Worm (Caenorhabditis elegans): ENCODE results near the gene vps-22.

The vps-22 gene

ce11 chrIII:4968146-4968545, 5.9 kb upstream of the vps-22 start:
- TF ChIP-seq ceh-36 (tag; optimal IDR thresholded peaks at IDR 0.05) (no peak), hnd-1 (tag; optimal IDR thresholded peaks at IDR 0.05) (no peak), sea-1 (GFP tag; conservative IDR thresholded peaks at IDR 0.05) (no peak), ama-1 (optimal IDR thresholded peaks at IDR 0.05) (no peak)

DNA sequence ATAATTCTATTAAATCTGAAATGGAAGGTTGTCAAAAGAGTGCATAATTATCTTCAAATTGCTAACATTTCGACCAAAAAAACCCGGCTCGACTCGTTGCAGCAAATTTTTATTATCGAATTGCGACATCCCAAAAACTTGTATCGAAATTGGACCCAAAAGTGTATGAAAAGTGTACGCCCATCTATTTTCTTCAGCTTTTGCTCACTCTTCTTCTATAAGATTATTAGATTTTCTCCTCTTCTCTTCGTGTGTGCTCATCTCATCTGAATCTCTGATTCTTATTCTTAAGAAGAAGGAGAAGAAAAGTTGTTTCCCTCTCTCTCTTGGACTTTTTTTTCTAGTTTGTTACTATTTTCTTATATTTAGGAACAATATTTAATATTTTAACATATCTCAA, 4.9 kb upstream of the vps-22 start:
- no peak for TF ChIP-seq hmg-4 (GFP tag; optimal IDR thresholded peaks at IDR 0.05)
- TF ChIP-seq sea-1 (GFP tag; conservative IDR thresholded peaks at IDR 0.05), result no peak
- TF ChIP-seq F13C5.2 (tag; optimal IDR thresholded peaks at IDR 0.05), result no peak
- no peak for TF ChIP-seq scrt-1 (GFP tag; IDR thresholded peaks at IDR 0.05)
- no peak for TF ChIP-seq ceh-36 (tag; optimal IDR thresholded peaks at IDR 0.05)
- no peak for TF ChIP-seq hmbx-1 (tag; optimal IDR thresholded peaks at IDR 0.05)
- no peak for TF ChIP-seq aly-1 (tag; optimal IDR thresholded peaks at IDR 0.05)

ce11 chrIII:4965271-4965670, 3.0 kb upstream of the vps-22 start, which contains the start of gene nca-2:
Gene nca-2 (plus strand): TSS chrIII:4965571.
- TF ChIP-seq hnd-1 (tag; optimal IDR thresholded peaks at IDR 0.05) (no peak), scrt-1 (GFP tag; IDR thresholded peaks at IDR 0.05) (no peak)

ce11 chrIII:4962886-4963285, 593 bp upstream of the vps-22 start, which contains the start of gene C27F2.9:
Gene C27F2.9 (minus strand): TSS chrIII:4963044.
- TF ChIP-seq tbx-37 (GFP tag; conservative IDR thresholded peaks at IDR 0.05), result no peak
- no peak for TF ChIP-seq flt-1 (GFP tag; IDR thresholded peaks at IDR 0.05)
- 0 out of 2 replicates have a peak, but pooled peaks have one; percentile 5 for TF ChIP-seq tbx-11 (GFP tag; IDR thresholded peaks at IDR 0.05)
- 0 out of 2 replicates have a peak, but pooled peaks have one; percentile 14 for TF ChIP-seq sea-1 (GFP tag; conservative IDR thresholded peaks at IDR 0.05)
- TF ChIP-seq ets-7 (tag; optimal IDR thresholded peaks at IDR 0.05), result peak; percentile 1
- TF ChIP-seq F13C5.2 (tag; optimal IDR thresholded peaks at IDR 0.05), result peak; percentile 91
- TF ChIP-seq pes-1 (GFP tag; IDR thresholded peaks at IDR 0.05), result peak; percentile 67

DNA sequence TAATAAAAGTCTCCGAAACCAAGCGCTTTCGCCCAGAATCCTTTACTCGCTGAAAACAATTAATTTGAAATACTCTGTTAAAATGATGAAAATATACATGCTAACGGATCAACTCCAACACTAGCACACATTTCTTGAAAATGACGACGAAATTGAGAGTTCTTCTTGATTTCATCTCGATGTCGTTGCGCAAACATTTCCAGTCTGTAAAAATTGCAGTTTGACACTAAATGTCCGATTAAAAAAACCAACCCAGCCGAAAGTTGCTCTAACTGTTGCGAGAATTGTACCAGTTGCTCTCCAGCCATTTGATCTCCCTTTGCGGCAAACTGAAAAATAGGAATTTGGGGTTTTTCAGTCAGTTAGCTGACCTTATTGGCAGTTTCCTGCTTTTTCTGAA, 1.0 kb downstream of the vps-22 start:
- no peak for TF ChIP-seq ets-7 (tag; optimal IDR thresholded peaks at IDR 0.05)
- TF ChIP-seq flt-1 (GFP tag; IDR thresholded peaks at IDR 0.05), result no peak
- no peak for TF ChIP-seq hnd-1 (tag; optimal IDR thresholded peaks at IDR 0.05)
- no peak for TF ChIP-seq scrt-1 (GFP tag; IDR thresholded peaks at IDR 0.05)
- TF ChIP-seq ceh-36 (tag; optimal IDR thresholded peaks at IDR 0.05), result no peak
- no peak for TF ChIP-seq tra-4 (tag; optimal IDR thresholded peaks at IDR 0.05)
- TF ChIP-seq B0310.2 (tag; optimal IDR thresholded peaks at IDR 0.05), result no peak
- TF ChIP-seq ama-1 (optimal IDR thresholded peaks at IDR 0.05), result no peak
- TF ChIP-seq hmg-4 (GFP tag; optimal IDR thresholded peaks at IDR 0.05), result no peak
- no peak for TF ChIP-seq tbx-11 (GFP tag; IDR thresholded peaks at IDR 0.05)
- TF ChIP-seq pes-1 (GFP tag; IDR thresholded peaks at IDR 0.05), result no peak
- TF ChIP-seq sea-1 (GFP tag; conservative IDR thresholded peaks at IDR 0.05), result no peak
- no peak for TF ChIP-seq F13C5.2 (tag; optimal IDR thresholded peaks at IDR 0.05)
- no peak for TF ChIP-seq ceh-13 (GFP tag; optimal IDR thresholded peaks at IDR 0.05)
- TF ChIP-seq tbx-37 (GFP tag; conservative IDR thresholded peaks at IDR 0.05), result no peak

ce11 chrIII:4960204-4960603, 2.1 kb downstream of the vps-22 start, which contains the start of gene C27F2.4:
Gene C27F2.4 (minus strand): TSS chrIII:4960304.
- TF ChIP-seq tbx-11 (GFP tag; IDR thresholded peaks at IDR 0.05) (no peak), F13C5.2 (tag; optimal IDR thresholded peaks at IDR 0.05) (no peak), flt-1 (GFP tag; IDR thresholded peaks at IDR 0.05) (no peak), sea-1 (GFP tag; conservative IDR thresholded peaks at IDR 0.05) (no peak), hmbx-1 (tag; optimal IDR thresholded peaks at IDR 0.05) (no peak), hmg-4 (GFP tag; optimal IDR thresholded peaks at IDR 0.05) (no peak), B0310.2 (tag; optimal IDR thresholded peaks at IDR 0.05) (no peak), ama-1 (optimal IDR thresholded peaks at IDR 0.05) (no peak), scrt-1 (GFP tag; IDR thresholded peaks at IDR 0.05) (no peak), hnd-1 (tag; optimal IDR thresholded peaks at IDR 0.05) (no peak), pes-1 (GFP tag; IDR thresholded peaks at IDR 0.05) (no peak)

ce11 chrIII:4956566-4956965, 5.7 kb downstream of the vps-22 start, which contains the start of gene C26E6.1:
Gene C26E6.1 (plus strand): TSS chrIII:4956866.
- TF ChIP-seq tbx-11 (GFP tag; IDR thresholded peaks at IDR 0.05) (no peak), tbx-37 (GFP tag; conservative IDR thresholded peaks at IDR 0.05) (no peak), hmbx-1 (tag; optimal IDR thresholded peaks at IDR 0.05) (no peak), ceh-13 (GFP tag; optimal IDR thresholded peaks at IDR 0.05) (no peak), hmg-4 (GFP tag; optimal IDR thresholded peaks at IDR 0.05) (no peak), F13C5.2 (tag; optimal IDR thresholded peaks at IDR 0.05) (no peak), sea-1 (GFP tag; conservative IDR thresholded peaks at IDR 0.05) (no peak), B0310.2 (tag; optimal IDR thresholded peaks at IDR 0.05) (no peak), flt-1 (GFP tag; IDR thresholded peaks at IDR 0.05) (no peak), ceh-36 (tag; optimal IDR thresholded peaks at IDR 0.05) (no peak), tra-4 (tag; optimal IDR thresholded peaks at IDR 0.05) (no peak), pes-1 (GFP tag; IDR thresholded peaks at IDR 0.05) (no peak), ama-1 (optimal IDR thresholded peaks at IDR 0.05) (no peak), aly-1 (tag; optimal IDR thresholded peaks at IDR 0.05) (no peak), ets-7 (tag; optimal IDR thresholded peaks at IDR 0.05) (no peak), hnd-1 (tag; optimal IDR thresholded peaks at IDR 0.05) (no peak), scrt-1 (GFP tag; IDR thresholded peaks at IDR 0.05) (no peak)

- no peak for TF ChIP-seq sea-1 (GFP tag; conservative IDR thresholded peaks at IDR 0.05)
- no peak for TF ChIP-seq hmg-4 (GFP tag; optimal IDR thresholded peaks at IDR 0.05)
- TF ChIP-seq aly-1 (tag; optimal IDR thresholded peaks at IDR 0.05), result no peak
- TF ChIP-seq ets-7 (tag; optimal IDR thresholded peaks at IDR 0.05), result no peak
- TF ChIP-seq scrt-1 (GFP tag; IDR thresholded peaks at IDR 0.05), result no peak
- no peak for TF ChIP-seq pes-1 (GFP tag; IDR thresholded peaks at IDR 0.05)
- no peak for TF ChIP-seq flt-1 (GFP tag; IDR thresholded peaks at IDR 0.05)
- no peak for TF ChIP-seq tra-4 (tag; optimal IDR thresholded peaks at IDR 0.05)
- no peak for TF ChIP-seq ceh-13 (GFP tag; optimal IDR thresholded peaks at IDR 0.05)
Measured at ce11 chrIII:4952970-4953369, 9.3 kb downstream of the vps-22 start.
